Fruit fly (Drosophila melanogaster): ENCODE results near the gene Cyp12a5.

dm6 chr3R:19132146-19132833 lies at the start of gene Cyp12a5:
- TF ChIP-seq insv (optimal IDR thresholded peaks at IDR 0.05) = no peak
- no peak for TF ChIP-seq psq (optimal IDR thresholded peaks at IDR 0.05)
